Worm (Caenorhabditis elegans) whole organism, L4 larva: ENCODE data around the gene ttr-41.
A peak's percentile ranks its signal among the peaks of the same experiment; 100 is the strongest.

Experiments used
- D1046.2 ChIP-seq: fragments of 200-800 bp; sonication (Bioruptor generic); IDR thresholded peaks from 2 replicates; pipeline ENCODE4 v1.3.6; 2022; ENCODE audit warnings: missing genetic modification characterization, missing compliant biosample characterization
- F10B5.3 ChIP-seq: sonication (generic microtip); optimal IDR thresholded peaks from 2 replicates; lab custom pipeline; 2016; ENCODE audit warnings: mild to moderate bottlenecking, missing genetic modification characterization, missing compliant biosample characterization
- F44E2.7 ChIP-seq: fragments of 200-800 bp; sonication (Bioruptor generic); IDR thresholded peaks from 2 replicates; pipeline ENCODE4 v2.1.2; 2022; ENCODE audit warnings: missing genetic modification characterization, missing compliant biosample characterization
- F49E8.2 ChIP-seq: sonication (generic microtip); optimal IDR thresholded peaks from 2 replicates; lab custom pipeline; 2016; ENCODE audit warnings: missing compliant biosample characterization, mild to moderate bottlenecking, missing genetic modification characterization, borderline replicate concordance
- T26A8.4 ChIP-seq: fragments of 200-800 bp; sonication (Bioruptor generic); IDR thresholded peaks from 2 replicates; pipeline ENCODE4 v1.3.6; 2022; ENCODE audit warnings: missing genetic modification characterization, missing compliant biosample characterization
- Y5F2A.4 ChIP-seq: fragments of 200-800 bp; sonication (Bioruptor generic); optimal IDR thresholded peaks from 2 replicates; lab custom pipeline; 2018; ENCODE audit warnings: mild to moderate bottlenecking, missing genetic modification characterization, missing compliant biosample characterization
- Y75B8A.6 ChIP-seq: fragments of 200-800 bp; sonication (Bioruptor generic); IDR thresholded peaks from 2 replicates; pipeline ENCODE4 v1.3.6; 2022; ENCODE audit warnings: missing genetic modification reagents, missing genetic modification characterization, missing compliant biosample characterization
- aha-1 ChIP-seq: fragments of 150-350 bp; peaks from one replicate; lab custom pipeline; 2014; ENCODE audit warnings: missing biosample characterization, missing genetic modification characterization
- aly-2 ChIP-seq: sonication (generic microtip); optimal IDR thresholded peaks from 2 replicates; lab custom pipeline; 2018; ENCODE audit warnings: missing biosample characterization, missing genetic modification characterization
- ceh-20 ChIP-seq: fragments of 200-800 bp; sonication (Bioruptor generic); IDR thresholded peaks from 2 replicates; pipeline ENCODE4 v1.3.6; 2022; ENCODE audit warnings: missing genetic modification reagents, missing genetic modification characterization, missing compliant biosample characterization
- daf-12 ChIP-seq: fragments of 150-350 bp; optimal IDR thresholded peaks from 2 replicates; lab custom pipeline; 2014; ENCODE audit warnings: missing biosample characterization, missing genetic modification reagents, missing genetic modification characterization
- daf-16 ChIP-seq, 3 experiments: sonication (generic microtip); optimal IDR thresholded peaks; 2 replicates each; lab custom pipeline; 2016 to 2017; ENCODE audit warnings: missing genetic modification characterization in 3 of 3, missing genetic modification reagents in 3 of 3, mild to moderate bottlenecking in 2 of 3, missing compliant biosample characterization in 2 of 3, missing biosample characterization in 1 of 3, moderate library complexity in 1 of 3
- dmd-6 ChIP-seq: fragments of 200-800 bp; sonication (Bioruptor generic); IDR thresholded peaks from 2 replicates; pipeline ENCODE4 v1.3.6; 2022; ENCODE audit warnings: missing genetic modification reagents, missing genetic modification characterization, missing compliant biosample characterization
- dmd-8 ChIP-seq: fragments of 200-800 bp; sonication (Bioruptor generic); IDR thresholded peaks from 2 replicates; pipeline ENCODE4 v1.3.6; 2022; ENCODE audit warnings: missing genetic modification characterization, missing compliant biosample characterization
- dve-1 ChIP-seq: sonication (generic microtip); optimal IDR thresholded peaks from 2 replicates; lab custom pipeline; 2017; ENCODE audit warnings: antibody characterized with exemption, mild to moderate bottlenecking, missing genetic modification characterization, missing compliant biosample characterization; ENCODE audit not compliant: insufficient read depth
- fos-1 ChIP-seq: fragments of 150-350 bp; optimal IDR thresholded peaks from 2 replicates; lab custom pipeline; 2014; ENCODE audit warnings: missing biosample characterization, missing genetic modification characterization
- hlh-11 ChIP-seq: fragments of 200-800 bp; sonication (Bioruptor generic); optimal IDR thresholded peaks from 2 replicates; lab custom pipeline; 2018; ENCODE audit warnings: mild to moderate bottlenecking, missing genetic modification characterization, missing compliant biosample characterization
- jun-1 ChIP-seq: fragments of 150-350 bp; optimal IDR thresholded peaks from 2 replicates; lab custom pipeline; 2014; ENCODE audit warnings: missing biosample characterization, missing genetic modification reagents, missing genetic modification characterization
- lim-7 ChIP-seq: fragments of 200-800 bp; sonication (Bioruptor generic); IDR thresholded peaks from 2 replicates; pipeline ENCODE4 v1.3.6; 2022; ENCODE audit warnings: missing genetic modification characterization, missing compliant biosample characterization
- lin-38 ChIP-seq: fragments of 200-800 bp; sonication (Bioruptor generic); IDR thresholded peaks from 2 replicates; pipeline ENCODE4 v1.3.6; 2022; ENCODE audit warnings: missing genetic modification reagents, missing genetic modification characterization, missing compliant biosample characterization
- mep-1 ChIP-seq: fragments of 150-350 bp; sonication (generic microtip); optimal IDR thresholded peaks from 3 replicates; lab custom pipeline; 2014; ENCODE audit warnings: missing biosample characterization, missing genetic modification characterization
- mxl-3 ChIP-seq: fragments of 200-800 bp; sonication (Bioruptor generic); optimal IDR thresholded peaks from 2 replicates; lab custom pipeline; 2018; ENCODE audit warnings: mild to moderate bottlenecking, missing genetic modification characterization, missing compliant biosample characterization
- nhr-111 ChIP-seq: fragments of 200-800 bp; sonication (Bioruptor generic); optimal IDR thresholded peaks from 2 replicates; lab custom pipeline; 2018; ENCODE audit warnings: mild to moderate bottlenecking, missing genetic modification characterization, missing compliant biosample characterization
- nhr-25 ChIP-seq: sonication (generic microtip); optimal IDR thresholded peaks from 2 replicates; lab custom pipeline; 2017; ENCODE audit warnings: missing genetic modification characterization, mild to moderate bottlenecking, missing compliant biosample characterization, antibody characterized with exemption, moderate library complexity, borderline replicate concordance; ENCODE audit not compliant: insufficient read depth
- nhr-28 ChIP-seq: fragments of 150-350 bp; optimal IDR thresholded peaks from 2 replicates; lab custom pipeline; 2014; ENCODE audit warnings: missing biosample characterization, missing genetic modification characterization
- nhr-42 ChIP-seq: fragments of 200-800 bp; sonication (Bioruptor generic); IDR thresholded peaks from 2 replicates; pipeline ENCODE4 v1.3.6; 2022; ENCODE audit warnings: missing genetic modification characterization, missing compliant biosample characterization
- nhr-48 ChIP-seq: sonication (generic microtip); optimal IDR thresholded peaks from 2 replicates; lab custom pipeline; 2016; ENCODE audit warnings: mild to moderate bottlenecking, missing genetic modification characterization, missing compliant biosample characterization
- nhr-6 ChIP-seq: fragments of 150-350 bp; optimal IDR thresholded peaks from 2 replicates; lab custom pipeline; 2014; ENCODE audit warnings: missing biosample characterization, missing genetic modification characterization
- pqm-1 ChIP-seq: sonication (generic microtip); optimal IDR thresholded peaks from 2 replicates; lab custom pipeline; 2017; ENCODE audit warnings: missing biosample characterization, missing genetic modification characterization
- saeg-2 ChIP-seq: fragments of 200-800 bp; sonication (Bioruptor generic); IDR thresholded peaks from 2 replicates; pipeline ENCODE4 v1.3.6; 2022; ENCODE audit warnings: missing genetic modification reagents, missing genetic modification characterization, missing compliant biosample characterization
- spr-3 ChIP-seq: fragments of 200-800 bp; sonication (Bioruptor generic); optimal IDR thresholded peaks from 2 replicates; lab custom pipeline; 2018; ENCODE audit warnings: mild to moderate bottlenecking, missing genetic modification characterization, missing compliant biosample characterization
- tag-97 ChIP-seq: fragments of 200-800 bp; sonication (Bioruptor generic); IDR thresholded peaks from 2 replicates; pipeline ENCODE4 v1.3.6; 2022; ENCODE audit warnings: missing genetic modification characterization, missing compliant biosample characterization
- unc-62 ChIP-seq, 3 experiments: fragments of 150-350 bp in 1 of 3; sonication (generic microtip); optimal IDR thresholded peaks in 2 of 3; peaks in 1 of 3; 1 replicate in 1 of 3; 2 replicates in 2 of 3; lab custom pipeline; 2014 to 2017; ENCODE audit warnings: missing biosample characterization in 3 of 3, missing genetic modification characterization in 3 of 3, missing genetic modification reagents in 3 of 3, missing genotype in 1 of 3
- zag-1 ChIP-seq: fragments of 150-350 bp; optimal IDR thresholded peaks from 2 replicates; lab custom pipeline; 2014; ENCODE audit warnings: missing biosample characterization, missing genetic modification characterization
- zip-11 ChIP-seq: fragments of 200-800 bp; sonication (Bioruptor generic); IDR thresholded peaks from 2 replicates; pipeline ENCODE4 v1.3.6; 2022; ENCODE audit warnings: missing genetic modification characterization, missing compliant biosample characterization
- ztf-11 ChIP-seq: fragments of 150-350 bp; optimal IDR thresholded peaks from 2 replicates; lab custom pipeline; 2014; ENCODE audit warnings: missing biosample characterization, missing genetic modification characterization

The ttr-41 gene

ce11 chrII:4727769-4728168, at the start of gene ttr-41:
Gene ttr-41 (minus strand): TSS chrII:4727869.
- no peak for TF ChIP-seq daf-12 (tag; lab: Kevin White, UChicago)
- TF ChIP-seq dmd-8 (GFP tag; lab: Robert Waterston, UW): no peak
- TF ChIP-seq F10B5.3 (tag; lab: Kevin White, UChicago): no peak
- TF ChIP-seq tag-97 (GFP tag; lab: Robert Waterston, UW): no peak
- TF ChIP-seq nhr-111 (GFP tag; lab: Kevin White, UChicago): no peak
- no peak for TF ChIP-seq mxl-3
- no peak for TF ChIP-seq F49E8.2
- no peak for TF ChIP-seq jun-1
- TF ChIP-seq T26A8.4: no peak
- TF ChIP-seq zag-1 (tag; lab: Kevin White, UChicago): no peak
- TF ChIP-seq Y5F2A.4 (GFP tag; lab: Kevin White, UChicago): no peak
- no peak for TF ChIP-seq zip-11 (GFP tag; lab: Robert Waterston, UW)
- no peak for TF ChIP-seq dmd-6 (GFP tag; lab: Robert Waterston, UW)

ce11 chrII:4776933-4777332, 49.3 kb upstream of the ttr-41 start, which contains the start of gene F26G1.11:
Gene F26G1.11 (plus strand): TSS chrII:4777137.
- TF ChIP-seq pqm-1 (tag; lab: Kevin White, UChicago) (peak; percentile 86), nhr-6 (tag; lab: Kevin White, UChicago) (no peak), spr-3 (GFP tag; lab: Kevin White, UChicago) (no peak), dve-1 (tag; lab: Kevin White, UChicago) (peak; percentile 62), daf-16 (GFP tag; optimal IDR thresholded peaks at IDR 0.05; lab: Kevin White, UChicago) (no peak), daf-16 (tag; optimal IDR thresholded peaks at IDR 0.05; lab: Kevin White, UChicago) (peak; percentile 73), hlh-11 (peak; percentile 42)

ce11 chrII:4775802-4776201, 48.1 kb upstream of the ttr-41 start:
- TF ChIP-seq unc-62 (GFP tag; optimal IDR thresholded peaks at IDR 0.05 in 1 of 2; lab: Kevin White, UChicago): peak in 1 of 2 experiments; percentile 96
- TF ChIP-seq unc-62 (tag; optimal IDR thresholded peaks at IDR 0.05; lab: Kevin White, UChicago): no peak
- TF ChIP-seq aly-2 (tag; lab: Kevin White, UChicago): no peak
- no peak for TF ChIP-seq mep-1 (tag; lab: Kevin White, UChicago)
- TF ChIP-seq F44E2.7 (GFP tag; lab: Robert Waterston, UW): no peak

- no peak for TF ChIP-seq nhr-42 (GFP tag; lab: Robert Waterston, UW)
- no peak for TF ChIP-seq ztf-11 (tag; lab: Kevin White, UChicago)
- no peak for TF ChIP-seq ceh-20 (GFP tag; lab: Robert Waterston, UW)
- TF ChIP-seq aha-1 (tag; lab: Kevin White, UChicago): peak; percentile 22
- no peak for TF ChIP-seq F49E8.2
- TF ChIP-seq, all 104 proteins: peak for 1
Observed at ce11 chrII:4773891-4774432, 46.3 kb upstream of the ttr-41 start, which contains the start of the genes F26G1.9 and F26G1.10. Gene F26G1.9 (minus strand): TSS chrII:4773991. Gene F26G1.10 (plus strand): TSS chrII:4774382.

ce11 chrII:4772441-4772840, 44.8 kb upstream of the ttr-41 start:
- no peak for TF ChIP-seq saeg-2 (GFP tag; lab: Robert Waterston, UW)
- TF ChIP-seq Y75B8A.6: no peak
- TF ChIP-seq mep-1 (tag; lab: Kevin White, UChicago): no peak
- no peak for TF ChIP-seq fos-1 (tag; lab: Kevin White, UChicago)
- peak; percentile 23 for TF ChIP-seq nhr-48 (tag; lab: Kevin White, UChicago)
- TF ChIP-seq nhr-25 (tag; lab: Kevin White, UChicago): peak; percentile 26
- TF ChIP-seq D1046.2 (GFP tag; lab: Robert Waterston, UW): no peak
- peak; percentile 32 for TF ChIP-seq nhr-28 (tag; lab: Kevin White, UChicago)
- TF ChIP-seq aha-1 (tag; lab: Kevin White, UChicago): peak; percentile 47
- no peak for TF ChIP-seq lim-7
- no peak for TF ChIP-seq ztf-11 (tag; lab: Kevin White, UChicago)
- TF ChIP-seq dve-1 (tag; lab: Kevin White, UChicago): peak; percentile 35
- peak; percentile 33 for TF ChIP-seq hlh-11
- TF ChIP-seq lin-38: no peak
- TF ChIP-seq, all 104 proteins: peak for 6
